Fruit fly (Drosophila melanogaster) whole organism, wandering third instar larva: ENCODE results near the gene Ir94e.

Experiments
- Vsx2 ChIP-seq: fragments of 200-300, 225-300 bp; sonication (Bioruptor generic); optimal IDR thresholded peaks from 2 replicates; lab custom pipeline; 2018; ENCODE audit warnings: missing biosample characterization, missing genetic modification characterization; ENCODE audit not compliant: partially characterized antibody
- br ChIP-seq: fragments of 200-800 bp; sonication (Bioruptor generic); optimal IDR thresholded peaks from 2 replicates; lab custom pipeline; 2016; ENCODE audit warnings: missing biosample characterization, missing genetic modification characterization
- lola ChIP-seq: fragments of >200 bp; optimal IDR thresholded peaks from 2 replicates; lab custom pipeline; 2017; ENCODE audit warnings: missing biosample characterization, missing genetic modification characterization
- psq ChIP-seq: fragments of 200-800 bp; sonication (Bioruptor generic); optimal IDR thresholded peaks from 3 replicates; lab custom pipeline; 2017; ENCODE audit warnings: missing biosample characterization, mild to moderate bottlenecking, missing genetic modification characterization, moderate library complexity
- sv ChIP-seq: fragments of 200-800 bp; sonication (Bioruptor generic); optimal IDR thresholded peaks from 3 replicates; lab custom pipeline; 2016; ENCODE audit warnings: missing biosample characterization, missing genetic modification characterization

dm6 chr3R:23401519-23401918 is 3.8 kb upstream of the Ir94e start:
- no peak for TF ChIP-seq br
- TF ChIP-seq sv (GFP tag; lab: Kevin White, UChicago) = no peak
- no peak for TF ChIP-seq psq (GFP tag; lab: Kevin White, UChicago)
- TF ChIP-seq Vsx2 (GFP tag; lab: Kevin White, UChicago) = no peak
- no peak for TF ChIP-seq lola
